Worm (Caenorhabditis elegans) whole organism, L4 larva: Measurements from ENCODE around the gene ttr-17.

ENCODE experiments used
- F10B5.3 ChIP-seq: sonication (generic microtip); optimal IDR thresholded peaks from 2 replicates; lab custom pipeline; 2016; ENCODE audit warnings: mild to moderate bottlenecking, missing genetic modification characterization, missing compliant biosample characterization
- attf-4 ChIP-seq: sonication (generic microtip); optimal IDR thresholded peaks from 3 replicates; lab custom pipeline; 2017; ENCODE audit warnings: missing biosample characterization, missing genetic modification characterization
- ceh-82 ChIP-seq: sonication (generic microtip); optimal IDR thresholded peaks from 2 replicates; lab custom pipeline; 2017; ENCODE audit warnings: missing biosample characterization, missing genetic modification characterization
- dmd-6 ChIP-seq: fragments of 200-800 bp; sonication (Bioruptor generic); IDR thresholded peaks from 2 replicates; pipeline ENCODE4 v1.3.6; 2022; ENCODE audit warnings: missing genetic modification reagents, missing genetic modification characterization, missing compliant biosample characterization
- hlh-30 ChIP-seq: sonication (generic microtip); optimal IDR thresholded peaks from 2 replicates; lab custom pipeline; 2017; ENCODE audit warnings: antibody characterized with exemption, mild to moderate bottlenecking, missing genetic modification characterization, missing compliant biosample characterization; ENCODE audit not compliant: insufficient read depth
- mdl-1 ChIP-seq, 2 experiments: fragments of 150-350 bp in 1 of 2; sonication (generic microtip) in 1 of 2; optimal IDR thresholded peaks; 2 replicates each; lab custom pipeline; 2014 to 2017; ENCODE audit warnings: missing biosample characterization in 2 of 2, missing genetic modification characterization in 2 of 2
- mep-1 ChIP-seq: fragments of 150-350 bp; sonication (generic microtip); optimal IDR thresholded peaks from 3 replicates; lab custom pipeline; 2014; ENCODE audit warnings: missing biosample characterization, missing genetic modification characterization
- nhr-11 ChIP-seq: fragments of 150-350 bp; optimal IDR thresholded peaks from 2 replicates; lab custom pipeline; 2014; ENCODE audit warnings: missing biosample characterization, missing genetic modification characterization
- nhr-237 ChIP-seq: sonication (generic microtip); optimal IDR thresholded peaks from 2 replicates; lab custom pipeline; 2017; ENCODE audit warnings: missing biosample characterization, missing genetic modification characterization
- skn-1 ChIP-seq: fragments of 150-350 bp; optimal IDR thresholded peaks from 2 replicates; lab custom pipeline; 2014; ENCODE audit warnings: missing biosample characterization, missing genetic modification characterization
- spr-1 ChIP-seq: sonication (generic microtip); optimal IDR thresholded peaks from 2 replicates; lab custom pipeline; 2016; ENCODE audit warnings: mild to moderate bottlenecking, missing genetic modification characterization, missing compliant biosample characterization
- spr-3 ChIP-seq: fragments of 200-800 bp; sonication (Bioruptor generic); optimal IDR thresholded peaks from 2 replicates; lab custom pipeline; 2018; ENCODE audit warnings: mild to moderate bottlenecking, missing genetic modification characterization, missing compliant biosample characterization
- zfp-3 ChIP-seq: fragments of 200-800 bp; sonication (Bioruptor generic); conservative IDR thresholded peaks from 2 replicates; pipeline ENCODE4 v1.3.6; 2022; ENCODE audit warnings: missing genetic modification reagents, missing genetic modification characterization, missing compliant biosample characterization
- ztf-7 ChIP-seq: fragments of 150-350 bp; optimal IDR thresholded peaks from 2 replicates; lab custom pipeline; 2014; ENCODE audit warnings: missing biosample characterization, missing genetic modification characterization

- TF ChIP-seq attf-4 (tag; lab: Kevin White, UChicago) (no peak), skn-1 (no peak), mep-1 (tag; lab: Kevin White, UChicago) (no peak), dmd-6 (GFP tag; lab: Robert Waterston, UW) (no peak), mdl-1 (tag; optimal IDR thresholded peaks at IDR 0.05; lab: Kevin White, UChicago) (no peak), spr-1 (tag; lab: Kevin White, UChicago) (no peak), hlh-30 (tag; lab: Kevin White, UChicago) (peak; percentile 26), nhr-11 (no peak), nhr-237 (tag; lab: Kevin White, UChicago) (no peak), F10B5.3 (tag; lab: Kevin White, UChicago) (no peak), ceh-82 (tag; lab: Kevin White, UChicago) (no peak), spr-3 (GFP tag; lab: Kevin White, UChicago) (no peak), ztf-7 (no peak), zfp-3 (no peak)
Observed at ce11 chrIV:11030893-11031292, 35.9 kb downstream of the ttr-17 start, which contains the start of gene hrg-4.
